Fruit fly (Drosophila melanogaster) whole organism, embryonic: ENCODE measurements around the gene Mdh1.

Experiments used
- BEAF-32 ChIP-seq: fragments of 200-800 bp; sonication (Bioruptor generic); optimal IDR thresholded peaks from 3 replicates; lab custom pipeline; 2017; ENCODE audit warnings: missing biosample characterization, missing genetic modification characterization, mild to moderate bottlenecking, moderate library complexity, missing genetic modification reagents
- Bgb ChIP-seq: fragments of 200-800 bp; sonication (Bioruptor generic); IDR thresholded peaks from 2 replicates; pipeline ENCODE4 v1.3.6; 2022; ENCODE audit warnings: missing biosample characterization, missing genetic modification characterization; ENCODE audit not compliant: partially characterized antibody
- CG10267 ChIP-seq: fragments of 200-800 bp; sonication (Bioruptor generic); optimal IDR thresholded peaks from 2 replicates; lab custom pipeline; 2018; ENCODE audit warnings: missing biosample characterization, mild to moderate bottlenecking, missing genetic modification characterization, moderate library complexity
- CG12104 ChIP-seq: fragments of 200-800 bp; sonication (Bioruptor generic); optimal IDR thresholded peaks from 3 replicates; lab custom pipeline; 2016; ENCODE audit warnings: missing biosample characterization, missing genetic modification characterization
- CG12391 ChIP-seq: fragments of 200-800 bp; sonication (Bioruptor generic); optimal IDR thresholded peaks from 3 replicates; lab custom pipeline; 2018; ENCODE audit warnings: missing biosample characterization, mild to moderate bottlenecking, missing genetic modification characterization, moderate library complexity
- CG13296 ChIP-seq: fragments of 200-800 bp; sonication (Bioruptor generic); optimal IDR thresholded peaks from 3 replicates; lab custom pipeline; 2018; ENCODE audit warnings: missing biosample characterization, mild to moderate bottlenecking, missing genetic modification characterization
- CG14014 ChIP-seq: fragments of 200-800 bp; sonication (Bioruptor generic); IDR thresholded peaks from 2 replicates; pipeline ENCODE4 v1.3.6; 2022; ENCODE audit warnings: missing biosample characterization, missing genetic modification characterization
- CG15696 ChIP-seq: fragments of 200-800 bp; sonication (Bioruptor generic); optimal IDR thresholded peaks from 2 replicates; lab custom pipeline; 2019; ENCODE audit warnings: missing biosample characterization, mild to moderate bottlenecking, missing genetic modification characterization, moderate library complexity
- CG1603 ChIP-seq: fragments of 200-800 bp; sonication (Bioruptor generic); optimal IDR thresholded peaks from 2 replicates; lab custom pipeline; 2019; ENCODE audit warnings: missing biosample characterization, mild to moderate bottlenecking, missing genetic modification characterization, moderate library complexity
- CG16813 ChIP-seq: fragments of 200-800 bp; sonication (Bioruptor generic); IDR thresholded peaks from 3 replicates; pipeline ENCODE4 v1.3.6; 2022; ENCODE audit warnings: missing biosample characterization, missing genetic modification characterization; ENCODE audit not compliant: partially characterized antibody
- CG18262 ChIP-seq: fragments of 200-800 bp; optimal IDR thresholded peaks from 3 replicates; lab custom pipeline; 2019; ENCODE audit warnings: missing biosample characterization, mild to moderate bottlenecking, missing genetic modification characterization, moderate library complexity
- CG2116 ChIP-seq: fragments of 200-800 bp; sonication (Bioruptor generic); optimal IDR thresholded peaks from 3 replicates; lab custom pipeline; 2018; ENCODE audit warnings: missing biosample characterization, mild to moderate bottlenecking, missing genetic modification characterization
- CG2712 ChIP-seq: fragments of 200-800 bp; optimal IDR thresholded peaks from 3 replicates; lab custom pipeline; 2019; ENCODE audit warnings: missing biosample characterization, mild to moderate bottlenecking, missing genetic modification characterization, moderate library complexity
- CG30020 ChIP-seq: fragments of 200-800 bp; optimal IDR thresholded peaks from 2 replicates; lab custom pipeline; 2019; ENCODE audit warnings: missing biosample characterization, mild to moderate bottlenecking, missing genetic modification characterization, moderate library complexity
- CG6813 ChIP-seq: fragments of 200-800 bp; sonication (Bioruptor generic); optimal IDR thresholded peaks from 2 replicates; lab custom pipeline; 2017; ENCODE audit warnings: missing biosample characterization, missing genetic modification characterization, mild to moderate bottlenecking, moderate library complexity, missing genetic modification reagents
- Dll ChIP-seq: fragments of 200-800 bp; sonication (Bioruptor generic); IDR thresholded peaks from 4 replicates; pipeline ENCODE4 v1.3.6; 2022; ENCODE audit warnings: missing biosample characterization, missing genetic modification characterization; ENCODE audit not compliant: partially characterized antibody
- Doc3 ChIP-seq: fragments of 200-800 bp; sonication (Bioruptor generic); IDR thresholded peaks from 3 replicates; pipeline ENCODE4 v1.3.6; 2022; ENCODE audit warnings: missing biosample characterization, missing genetic modification characterization; ENCODE audit not compliant: partially characterized antibody
- Dp ChIP-seq: fragments of 200-800 bp; sonication (Bioruptor generic); optimal IDR thresholded peaks from 2 replicates; lab custom pipeline; 2018; ENCODE audit warnings: missing biosample characterization, mild to moderate bottlenecking, missing genetic modification characterization, moderate library complexity
- E2f2 ChIP-seq: fragments of 200-800 bp; sonication (Bioruptor generic); IDR thresholded peaks from 2 replicates; pipeline ENCODE4 v1.3.6; 2022; ENCODE audit warnings: missing biosample characterization, missing genetic modification characterization
- HLH4C ChIP-seq: fragments of 200-800 bp; sonication (Bioruptor generic); IDR thresholded peaks from 3 replicates; pipeline ENCODE4 v1.3.6; 2022; ENCODE audit warnings: missing biosample characterization, missing genetic modification characterization; ENCODE audit not compliant: partially characterized antibody
- MBD-R2 ChIP-seq: fragments of 200-800 bp; sonication (Bioruptor generic); IDR thresholded peaks from 2 replicates; pipeline ENCODE4 v1.3.6; 2022; ENCODE audit warnings: missing biosample characterization, missing genetic modification characterization
- Nf-YC ChIP-seq: fragments of 200-800 bp; optimal IDR thresholded peaks from 3 replicates; lab custom pipeline; 2019; ENCODE audit warnings: missing biosample characterization, mild to moderate bottlenecking, missing genetic modification characterization, moderate library complexity
- PHDP ChIP-seq: fragments of 200-800 bp; sonication (Bioruptor generic); optimal IDR thresholded peaks from 3 replicates; lab custom pipeline; 2018; ENCODE audit warnings: missing biosample characterization, mild to moderate bottlenecking, missing genetic modification characterization, moderate library complexity
- amos ChIP-seq: fragments of 200-800 bp; sonication (Bioruptor generic); IDR thresholded peaks from 2 replicates; pipeline ENCODE4 v1.3.6; 2022; ENCODE audit warnings: missing biosample characterization, missing genetic modification characterization; ENCODE audit not compliant: partially characterized antibody
- bbx ChIP-seq: fragments of 200-800 bp; sonication (Bioruptor generic); IDR thresholded peaks from 2 replicates; pipeline ENCODE4 v1.3.6; 2022; ENCODE audit warnings: missing biosample characterization, missing genetic modification characterization; ENCODE audit not compliant: partially characterized antibody
- eyg ChIP-seq: fragments of 200-800 bp; sonication (Bioruptor generic); optimal IDR thresholded peaks from 3 replicates; lab custom pipeline; 2016; ENCODE audit warnings: missing biosample characterization, missing genetic modification characterization
- nerfin-1 ChIP-seq: fragments of 200-800 bp; sonication (Bioruptor generic); optimal IDR thresholded peaks from 3 replicates; lab custom pipeline; 2019; ENCODE audit warnings: missing biosample characterization, mild to moderate bottlenecking, missing genetic modification characterization, moderate library complexity
- p53 ChIP-seq: fragments of 200-800 bp; sonication (Bioruptor generic); optimal IDR thresholded peaks from 2 replicates; lab custom pipeline; 2016; ENCODE audit warnings: missing biosample characterization, missing genetic modification characterization
- pfk ChIP-seq: fragments of 200-800 bp; sonication (Bioruptor generic); optimal IDR thresholded peaks from 2 replicates; lab custom pipeline; 2018; ENCODE audit warnings: missing biosample characterization, mild to moderate bottlenecking, missing genetic modification characterization, moderate library complexity
- phol ChIP-seq: fragments of 200-800 bp; sonication (Bioruptor generic); optimal IDR thresholded peaks from 3 replicates; lab custom pipeline; 2018; ENCODE audit warnings: missing biosample characterization, mild to moderate bottlenecking, missing genetic modification characterization, moderate library complexity
- pzg ChIP-seq: fragments of 200-800 bp; sonication (Bioruptor generic); optimal IDR thresholded peaks from 3 replicates; lab custom pipeline; 2018; ENCODE audit warnings: missing biosample characterization, mild to moderate bottlenecking, missing genetic modification characterization, moderate library complexity
- sc ChIP-seq, 3 experiments: fragments of >200 bp in 2 of 3; fragments of 200-800 bp in 1 of 3; sonication (Bioruptor generic) in 1 of 3; optimal IDR thresholded peaks; 2 replicates in 2 of 3; 3 replicates in 1 of 3; lab custom pipeline; 2017; ENCODE audit warnings: mild to moderate bottlenecking in 1 of 3, missing biosample characterization in 1 of 3, missing genetic modification characterization in 1 of 3, missing genetic modification reagents in 1 of 3
- sna ChIP-seq: fragments of 200-800 bp; sonication (Bioruptor generic); IDR thresholded peaks from 2 replicates; pipeline ENCODE4 v1.3.6; 2022; ENCODE audit warnings: missing biosample characterization, missing genetic modification characterization; ENCODE audit not compliant: partially characterized antibody
- stwl ChIP-seq: fragments of 200-800 bp; sonication (Bioruptor generic); optimal IDR thresholded peaks from 3 replicates; lab custom pipeline; 2018; ENCODE audit warnings: missing biosample characterization, mild to moderate bottlenecking, missing genetic modification characterization, moderate library complexity
- trem ChIP-seq: fragments of 200-800 bp; optimal IDR thresholded peaks from 3 replicates; lab custom pipeline; 2019; ENCODE audit warnings: missing biosample characterization, mild to moderate bottlenecking, missing genetic modification characterization, moderate library complexity

Gene Mdh1

dm6 chr2L:10435606-10436160 lies 39.6 kb upstream of the Mdh1 start, which contains the start of the genes TBC1D16 and holn1 (continued):
- TF ChIP-seq E2f2 (GFP tag; lab: Robert Waterston, UW) = 0 out of 2 replicates have a peak, but pooled peaks have one; percentile 18
- TF ChIP-seq CG6813 (GFP tag; lab: Kevin White, UChicago) = no peak
- peak; percentile 13 for TF ChIP-seq CG12391 (tag; lab: Kevin White, UChicago)
- peak; percentile 21 for TF ChIP-seq CG2116 (GFP tag; lab: Kevin White, UChicago)
- no peak for TF ChIP-seq eyg (GFP tag; lab: Kevin White, UChicago)
- peak; percentile 27; the same call in 1 of the 3 replicates for TF ChIP-seq Doc3 (GFP tag; lab: Robert Waterston, UW)
- peak; percentile 90 for TF ChIP-seq pfk (GFP tag; lab: Kevin White, UChicago)
- TF ChIP-seq pzg (GFP tag; lab: Kevin White, UChicago) = peak; percentile 13
- peak; percentile 1 for TF ChIP-seq CG10267 (tag; lab: Kevin White, UChicago)
- TF ChIP-seq BEAF-32 = peak; percentile 60
- peak; percentile 55; the same call in 1 of the 2 replicates for TF ChIP-seq amos (GFP tag; lab: Robert Waterston, UW)
- TF ChIP-seq CG2712 (tag; lab: Kevin White, UChicago) = peak; percentile 30
- TF ChIP-seq HLH4C (GFP tag; lab: Robert Waterston, UW) = peak; percentile 52; the same call in 2 of the 3 replicates
- peak; percentile 42; the same call in 1 of the 2 replicates for TF ChIP-seq Bgb
- TF ChIP-seq CG1603 = peak; percentile 8
- TF ChIP-seq CG16813 (GFP tag; lab: Robert Waterston, UW) = 0 out of 3 replicates have a peak, but pooled peaks have one; percentile 13
- no peak for TF ChIP-seq p53 (GFP tag; lab: Kevin White, UChicago)
- TF ChIP-seq CG15696 (tag; lab: Kevin White, UChicago) = peak; percentile 29
- 0 out of 2 replicates have a peak, but pooled peaks have one; percentile 32 for TF ChIP-seq sna (GFP tag; lab: Robert Waterston, UW)
- peak; percentile 50 for TF ChIP-seq MBD-R2 (GFP tag; lab: Robert Waterston, UW)
- peak; percentile 1 for TF ChIP-seq CG12104 (GFP tag; lab: Kevin White, UChicago)
- peak; percentile 3 for TF ChIP-seq nerfin-1 (tag; lab: Kevin White, UChicago)
- TF ChIP-seq PHDP (tag; lab: Kevin White, UChicago) = peak; percentile 23
- TF ChIP-seq CG30020 (tag; lab: Kevin White, UChicago) = peak; percentile 94
- TF ChIP-seq Dll (GFP tag; lab: Robert Waterston, UW) = peak; percentile 75
- peak; percentile 13 for TF ChIP-seq Nf-YC (tag; lab: Kevin White, UChicago)
- peak; percentile 5 for TF ChIP-seq phol
- TF ChIP-seq sc (optimal IDR thresholded peaks at IDR 0.05; lab: Kevin White, UChicago) = no peak
- no peak for TF ChIP-seq sc (GFP tag; optimal IDR thresholded peaks at IDR 0.05; lab: Kevin White, UChicago)
- TF ChIP-seq Dp = peak; percentile 21
- TF ChIP-seq bbx (GFP tag; lab: Robert Waterston, UW) = peak; percentile 30; the same call in 1 of the 2 replicates
- TF ChIP-seq trem = peak; percentile 35
- TF ChIP-seq stwl = peak; percentile 44
- TF ChIP-seq CG14014 (GFP tag; lab: Robert Waterston, UW) = no peak
- TF ChIP-seq CG13296 (GFP tag; lab: Kevin White, UChicago) = peak; percentile 41
- TF ChIP-seq CG18262 = peak; percentile 29
